Worm (Caenorhabditis elegans): ENCODE results near the gene hpo-39.
"Not testable (repeated sequence)": the region's sequence is repeated elsewhere in the genome, so short reads cannot be mapped to it uniquely, and the experiment has no call there.

hpo-39 gene

ce11 chrV:4575458-4575857 is 1.7 kb upstream of the hpo-39 start:
- TF ChIP-seq tra-4 (tag; optimal IDR thresholded peaks at IDR 0.05): no peak
- no peak for TF ChIP-seq ceh-36 (tag; optimal IDR thresholded peaks at IDR 0.05)
- no peak for TF ChIP-seq F13C5.2 (tag; optimal IDR thresholded peaks at IDR 0.05)
- TF ChIP-seq tbx-11 (GFP tag; IDR thresholded peaks at IDR 0.05): no peak
- no peak for TF ChIP-seq B0310.2 (tag; optimal IDR thresholded peaks at IDR 0.05)
- TF ChIP-seq ceh-13 (GFP tag; optimal IDR thresholded peaks at IDR 0.05): no peak
- TF ChIP-seq scrt-1 (GFP tag; IDR thresholded peaks at IDR 0.05): no peak
- no peak for TF ChIP-seq hmbx-1 (tag; optimal IDR thresholded peaks at IDR 0.05)
- no peak for TF ChIP-seq tbx-37 (GFP tag; conservative IDR thresholded peaks at IDR 0.05)
- no peak for TF ChIP-seq hnd-1 (tag; optimal IDR thresholded peaks at IDR 0.05)
- TF ChIP-seq ama-1 (optimal IDR thresholded peaks at IDR 0.05): no peak
- TF ChIP-seq sea-1 (GFP tag; conservative IDR thresholded peaks at IDR 0.05): no peak
- TF ChIP-seq hmg-4 (GFP tag; optimal IDR thresholded peaks at IDR 0.05): no peak
- no peak for TF ChIP-seq pes-1 (GFP tag; IDR thresholded peaks at IDR 0.05)
- no peak for TF ChIP-seq aly-1 (tag; optimal IDR thresholded peaks at IDR 0.05)
- TF ChIP-seq ets-7 (tag; optimal IDR thresholded peaks at IDR 0.05): no peak
- TF ChIP-seq flt-1 (GFP tag; IDR thresholded peaks at IDR 0.05): no peak

ce11 chrV:4571997-4572396 is 1.7 kb downstream of the hpo-39 start:
- TF ChIP-seq pes-1 (GFP tag; IDR thresholded peaks at IDR 0.05) (no peak), F13C5.2 (tag; optimal IDR thresholded peaks at IDR 0.05) (no peak), tbx-11 (GFP tag; IDR thresholded peaks at IDR 0.05) (no peak), sea-1 (GFP tag; conservative IDR thresholded peaks at IDR 0.05) (no peak), tra-4 (tag; optimal IDR thresholded peaks at IDR 0.05) (no peak), hmg-4 (GFP tag; optimal IDR thresholded peaks at IDR 0.05) (no peak), hnd-1 (tag; optimal IDR thresholded peaks at IDR 0.05) (no peak), aly-1 (tag; optimal IDR thresholded peaks at IDR 0.05) (no peak), tbx-37 (GFP tag; conservative IDR thresholded peaks at IDR 0.05) (no peak), B0310.2 (tag; optimal IDR thresholded peaks at IDR 0.05) (no peak), ceh-13 (GFP tag; optimal IDR thresholded peaks at IDR 0.05) (no peak)

ce11 chrV:4570833-4571232 is 2.9 kb downstream of the hpo-39 start, which contains the start of gene Y61A9LA.3:
Gene Y61A9LA.3 (plus strand): TSS chrV:4571133.
- no peak for TF ChIP-seq tra-4 (tag; optimal IDR thresholded peaks at IDR 0.05)
- TF ChIP-seq tbx-37 (GFP tag; conservative IDR thresholded peaks at IDR 0.05): no peak
- no peak for TF ChIP-seq B0310.2 (tag; optimal IDR thresholded peaks at IDR 0.05)
- no peak for TF ChIP-seq ama-1 (optimal IDR thresholded peaks at IDR 0.05)
- no peak for TF ChIP-seq F13C5.2 (tag; optimal IDR thresholded peaks at IDR 0.05)

ce11 chrV:4569999-4570627 is 3.6 kb downstream of the hpo-39 start, which contains the start of gene sut-2:
Gene sut-2 (minus strand): TSS chrV:4570049.
- TF ChIP-seq tbx-11 (GFP tag; IDR thresholded peaks at IDR 0.05) (no peak), pes-1 (GFP tag; IDR thresholded peaks at IDR 0.05) (no peak), B0310.2 (tag; optimal IDR thresholded peaks at IDR 0.05) (no peak), ceh-13 (GFP tag; optimal IDR thresholded peaks at IDR 0.05) (no peak), F13C5.2 (tag; optimal IDR thresholded peaks at IDR 0.05) (no peak), flt-1 (GFP tag; IDR thresholded peaks at IDR 0.05) (no peak), tra-4 (tag; optimal IDR thresholded peaks at IDR 0.05) (no peak), scrt-1 (GFP tag; IDR thresholded peaks at IDR 0.05) (no peak), aly-1 (tag; optimal IDR thresholded peaks at IDR 0.05) (no peak)

ce11 chrV:4562493-4562892 is 11.2 kb downstream of the hpo-39 start:
- TF ChIP-seq tbx-11 (GFP tag; IDR thresholded peaks at IDR 0.05) (no peak), F13C5.2 (tag; optimal IDR thresholded peaks at IDR 0.05) (no peak), scrt-1 (GFP tag; IDR thresholded peaks at IDR 0.05) (no peak)

- TF ChIP-seq B0310.2, F13C5.2, ets-7 (tag; optimal IDR thresholded peaks at IDR 0.05): not testable (repeated sequence)
Observed at ce11 chrV:4560441-4560840, 13.3 kb downstream of the hpo-39 start, which contains the start of gene Y61A9LA.4. Gene Y61A9LA.4 (plus strand): TSS chrV:4560741.

ce11 chrV:4559701-4560100 is 14.0 kb downstream of the hpo-39 start, which contains the start of gene Y61A9LA.7:
Gene Y61A9LA.7 (minus strand): TSS chrV:4559801.
- no peak for TF ChIP-seq tbx-37 (GFP tag; conservative IDR thresholded peaks at IDR 0.05)

ce11 chrV:4553572-4553971 is 20.2 kb downstream of the hpo-39 start, which contains the start of gene Y61A9LA.12:
Gene Y61A9LA.12 (plus strand): TSS chrV:4553872.
- not testable (repeated sequence) for TF ChIP-seq aly-1 (tag; optimal IDR thresholded peaks at IDR 0.05); scrt-1 (GFP tag; IDR thresholded peaks at IDR 0.05); ceh-13 (GFP tag; optimal IDR thresholded peaks at IDR 0.05)

ce11 chrV:4551911-4552310 is 21.8 kb downstream of the hpo-39 start:
- TF ChIP-seq B0310.2 (tag; optimal IDR thresholded peaks at IDR 0.05) (no peak), sea-1 (GFP tag; conservative IDR thresholded peaks at IDR 0.05) (no peak), flt-1 (GFP tag; IDR thresholded peaks at IDR 0.05) (no peak), ama-1 (optimal IDR thresholded peaks at IDR 0.05) (no peak), ceh-36 (tag; optimal IDR thresholded peaks at IDR 0.05) (no peak), hmbx-1 (tag; optimal IDR thresholded peaks at IDR 0.05) (no peak), aly-1 (tag; optimal IDR thresholded peaks at IDR 0.05) (no peak), scrt-1 (GFP tag; IDR thresholded peaks at IDR 0.05) (no peak)
